Worm (Caenorhabditis elegans) whole organism, late embryonic: Measurements from ENCODE around the gene C18E9.5.

Source experiments
- K02D7.2 ChIP-seq: sonication (generic microtip); optimal IDR thresholded peaks from 2 replicates; lab custom pipeline; 2017; ENCODE audit warnings: mild to moderate bottlenecking, missing genetic modification characterization, missing compliant biosample characterization
- T23F11.4 ChIP-seq: fragments of 200-800 bp; sonication (Bioruptor generic); optimal IDR thresholded peaks from 2 replicates; lab custom pipeline; 2018; ENCODE audit warnings: mild to moderate bottlenecking, missing genetic modification characterization, missing compliant biosample characterization
- ceh-18 ChIP-seq: sonication (generic microtip); optimal IDR thresholded peaks from 2 replicates; lab custom pipeline; 2016; ENCODE audit warnings: missing genetic modification characterization, missing compliant biosample characterization
- ceh-19 ChIP-seq: fragments of 200-800 bp; sonication (Bioruptor generic); optimal IDR thresholded peaks from 2 replicates; lab custom pipeline; 2018; ENCODE audit warnings: mild to moderate bottlenecking, missing genetic modification characterization, missing compliant biosample characterization
- ceh-24 ChIP-seq: sonication (generic microtip); optimal IDR thresholded peaks from 2 replicates; lab custom pipeline; 2016; ENCODE audit warnings: mild to moderate bottlenecking, missing genetic modification characterization, missing compliant biosample characterization
- ceh-48 ChIP-seq: sonication (generic microtip); optimal IDR thresholded peaks from 2 replicates; lab custom pipeline; 2016; ENCODE audit warnings: missing genetic modification characterization, inconsistent platforms, missing compliant biosample characterization
- ceh-9 ChIP-seq: sonication (generic microtip); optimal IDR thresholded peaks from 2 replicates; lab custom pipeline; 2016; ENCODE audit warnings: mild to moderate bottlenecking, missing genetic modification characterization, inconsistent platforms, missing compliant biosample characterization
- dmd-4 ChIP-seq: sonication (generic microtip); optimal IDR thresholded peaks from 2 replicates; lab custom pipeline; 2016; ENCODE audit warnings: borderline replicate concordance, missing genetic modification characterization, missing compliant biosample characterization
- fkh-10 ChIP-seq: fragments of 150-350 bp; optimal IDR thresholded peaks from 2 replicates; lab custom pipeline; 2014; ENCODE audit warnings: missing biosample characterization, missing genetic modification reagents, missing genetic modification characterization
- lin-11 ChIP-seq: fragments of 200-800 bp; sonication (Bioruptor generic); optimal IDR thresholded peaks from 2 replicates; lab custom pipeline; 2018; ENCODE audit warnings: mild to moderate bottlenecking, missing genetic modification characterization, missing compliant biosample characterization
- nfya-1 ChIP-seq: sonication (generic microtip); optimal IDR thresholded peaks from 2 replicates; lab custom pipeline; 2017; ENCODE audit warnings: missing genetic modification characterization, mild to moderate bottlenecking, missing compliant biosample characterization, antibody characterized with exemption, moderate library complexity
- pax-1 ChIP-seq: fragments of 150-350 bp; optimal IDR thresholded peaks from 2 replicates; lab custom pipeline; 2014; ENCODE audit warnings: missing biosample characterization, missing genetic modification characterization
- pha-2 ChIP-seq: sonication (generic microtip); optimal IDR thresholded peaks from 2 replicates; lab custom pipeline; 2017; ENCODE audit warnings: mild to moderate bottlenecking, missing genetic modification characterization, missing compliant biosample characterization
- pha-4 ChIP-seq: fragments of 150-350 bp; optimal IDR thresholded peaks from 2 replicates; lab custom pipeline; 2018; ENCODE audit warnings: missing biosample characterization, missing genetic modification reagents, missing genetic modification characterization
- sdc-2 ChIP-seq: sonication (generic microtip); optimal IDR thresholded peaks from 2 replicates; lab custom pipeline; 2016; ENCODE audit warnings: missing genotype, missing genetic modification characterization, missing compliant biosample characterization
- sox-2 ChIP-seq: fragments of 200-800 bp; sonication (Bioruptor generic); IDR thresholded peaks from 2 replicates; pipeline ENCODE4 v1.3.6; 2022; ENCODE audit warnings: missing genetic modification reagents, missing genetic modification characterization, missing compliant biosample characterization
- sox-4 ChIP-seq: sonication (generic microtip); optimal IDR thresholded peaks from 2 replicates; lab custom pipeline; 2017; ENCODE audit warnings: mild to moderate bottlenecking, missing genetic modification characterization, inconsistent platforms, missing compliant biosample characterization
- tbx-2 ChIP-seq: sonication (generic microtip); optimal IDR thresholded peaks from 2 replicates; lab custom pipeline; 2016; ENCODE audit warnings: missing genetic modification characterization, missing compliant biosample characterization
- tbx-7 ChIP-seq: sonication (generic microtip); optimal IDR thresholded peaks from 2 replicates; lab custom pipeline; 2016; ENCODE audit warnings: missing genotype, missing genetic modification characterization, missing compliant biosample characterization
- ttx-3 ChIP-seq: sonication (generic microtip); optimal IDR thresholded peaks from 2 replicates; lab custom pipeline; 2016; ENCODE audit warnings: missing genetic modification reagents, missing genetic modification characterization, missing compliant biosample characterization
- unc-3 ChIP-seq, 2 experiments: fragments of 200-800 bp in 1 of 2; sonication (Bioruptor generic) in 1 of 2; sonication (generic microtip) in 1 of 2; conservative IDR thresholded peaks in 1 of 2; optimal IDR thresholded peaks in 1 of 2; 2 replicates each; pipeline versions ENCODE4 v1.3.6 to Lab custom; 2016 to 2022; ENCODE audit warnings: missing compliant biosample characterization in 2 of 2, missing genetic modification characterization in 2 of 2, missing genetic modification reagents in 1 of 2
- unc-55 ChIP-seq: sonication (generic microtip); optimal IDR thresholded peaks from 2 replicates; lab custom pipeline; 2017; ENCODE audit warnings: missing biosample characterization, missing genetic modification reagents, missing genetic modification characterization

The C18E9.5 gene

DNA sequence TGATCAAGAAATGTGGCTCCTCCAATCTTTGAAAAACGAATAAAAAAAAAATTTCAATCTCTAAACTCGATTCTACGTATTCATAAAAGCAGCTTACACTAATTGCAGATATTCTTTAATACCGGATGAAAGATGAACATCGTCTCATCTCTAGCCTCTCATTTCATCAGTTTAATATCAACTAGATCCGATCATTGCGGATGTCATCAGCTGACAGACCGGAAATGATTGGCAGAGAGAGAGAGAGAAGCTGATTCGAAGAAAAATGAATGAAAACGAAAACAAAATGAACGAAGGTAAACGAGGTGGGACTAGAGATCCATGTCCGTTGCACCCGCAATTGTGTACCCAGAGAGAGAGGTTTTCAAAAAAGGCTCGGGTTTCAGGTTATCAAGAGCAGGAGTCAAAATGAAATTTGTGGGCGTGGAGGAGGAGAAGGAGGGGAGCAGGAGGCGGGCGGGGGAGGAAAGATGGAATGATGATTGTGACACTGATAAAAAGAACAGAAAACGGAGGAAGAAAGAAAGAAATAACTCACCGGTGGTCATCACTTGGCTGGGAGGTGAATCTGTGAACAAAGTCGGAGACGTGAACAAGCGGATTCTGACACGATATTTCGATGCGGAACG is 45.2 kb downstream of the C18E9.5 start:
- TF ChIP-seq ceh-18 (tag; lab: Kevin White, UChicago) (peak; percentile 1), fkh-10 (GFP tag; lab: Kevin White, UChicago) (no peak), ceh-19 (GFP tag; lab: Kevin White, UChicago) (peak; percentile 17), tbx-7 (tag; lab: Kevin White, UChicago) (no peak), tbx-2 (no peak), K02D7.2 (tag; lab: Kevin White, UChicago) (no peak), nfya-1 (no peak), ceh-48 (no peak), sdc-2 (tag; lab: Kevin White, UChicago) (no peak)
- TF ChIP-seq, all 69 proteins: peak for 2

DNA sequence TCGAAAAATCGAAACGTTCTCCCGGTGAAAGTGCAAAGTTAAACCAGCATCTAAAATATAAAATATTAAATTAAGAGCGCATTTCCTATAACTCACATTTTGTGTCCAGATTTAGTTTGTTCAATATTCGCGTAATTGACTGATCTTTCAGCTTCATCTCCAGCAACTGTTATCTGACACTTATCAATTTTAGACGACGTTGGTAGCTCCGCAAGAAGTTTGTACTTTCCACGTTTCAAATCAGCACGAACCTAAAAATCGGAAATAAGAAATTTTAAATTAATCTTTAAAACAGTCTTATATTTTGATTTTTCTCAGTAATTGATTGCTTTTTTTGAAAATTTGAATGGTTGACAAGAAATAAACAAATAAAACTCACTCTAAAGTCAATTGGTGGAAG is 47.8 kb downstream of the C18E9.5 start:
- no peak for TF ChIP-seq pha-4
- no peak for TF ChIP-seq unc-55 (GFP tag; lab: Kevin White, UChicago)
- no peak for TF ChIP-seq tbx-7 (tag; lab: Kevin White, UChicago)
- TF ChIP-seq, all 69 proteins: peak for 0

DNA sequence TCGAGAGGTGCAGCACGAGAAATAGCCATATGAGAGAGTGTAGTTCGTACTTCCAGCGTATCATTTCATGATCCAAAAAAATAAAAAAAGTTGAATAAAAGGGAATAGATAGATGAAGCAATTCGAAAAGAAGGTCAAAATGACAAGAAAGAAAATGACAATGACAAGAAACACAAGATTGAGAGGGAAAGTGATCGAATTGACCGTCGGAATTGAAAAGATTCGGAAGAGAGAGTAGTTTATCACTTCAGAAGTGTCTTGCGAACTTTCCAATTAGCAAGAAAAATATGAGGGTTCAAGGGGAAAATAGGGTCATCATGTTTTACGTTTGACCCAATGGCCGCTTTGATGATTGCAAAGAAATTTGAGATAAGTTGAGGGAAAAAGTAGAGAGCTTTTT is 49.9 kb downstream of the C18E9.5 start, which contains the start of gene dep-1:
Gene dep-1 (minus strand): TSS at position 95 of the 400 bp plus-strand sequence.
- TF ChIP-seq dmd-4 (tag; lab: Kevin White, UChicago) (no peak), T23F11.4 (GFP tag; lab: Kevin White, UChicago) (no peak), ceh-48 (no peak), sox-2 (GFP tag; lab: Robert Waterston, UW) (no peak), unc-55 (GFP tag; lab: Kevin White, UChicago) (no peak), sox-4 (tag; lab: Kevin White, UChicago) (no peak), lin-11 (tag; lab: Kevin White, UChicago) (no peak), pha-2 (tag; lab: Kevin White, UChicago) (no peak), ceh-9 (tag; lab: Kevin White, UChicago) (no peak), ttx-3 (tag; lab: Kevin White, UChicago) (no peak), pax-1 (no peak), ceh-24 (tag; lab: Kevin White, UChicago) (no peak), unc-3 (GFP tag; conservative IDR thresholded peaks at IDR 0.05; lab: Robert Waterston, UW) (no peak), unc-3 (tag; optimal IDR thresholded peaks at IDR 0.05; lab: Kevin White, UChicago) (no peak), tbx-2 (no peak)
